Worm (Caenorhabditis elegans): ENCODE measurements around the gene M03A8.3.

Gene M03A8.3

DNA sequence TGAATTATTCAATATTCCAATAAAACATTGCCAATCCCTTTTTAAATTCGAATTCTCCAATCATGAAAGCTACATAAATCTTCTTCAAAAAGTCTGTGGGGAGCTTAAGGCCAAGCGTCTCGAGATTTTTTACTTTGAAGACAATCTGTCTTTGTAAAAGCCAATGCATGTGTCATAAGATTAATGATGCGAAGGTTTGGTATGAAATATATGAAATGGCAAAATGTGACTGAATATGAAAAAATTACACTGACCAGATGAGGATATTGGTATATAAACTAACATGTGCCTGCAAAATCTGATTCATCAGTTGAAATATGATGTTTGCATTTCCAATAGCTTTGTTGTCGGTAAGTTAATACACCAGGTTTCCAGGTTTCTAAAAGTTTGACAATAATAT is 46.1 kb downstream of the M03A8.3 start, which contains the start of gene C53B7.2:
TSS of gene C53B7.2 (plus strand) at position 301 of the 400 bp plus-strand sequence.
- TF ChIP-seq unc-62 (GFP tag; optimal IDR thresholded peaks at IDR 0.05) = no peak

DNA sequence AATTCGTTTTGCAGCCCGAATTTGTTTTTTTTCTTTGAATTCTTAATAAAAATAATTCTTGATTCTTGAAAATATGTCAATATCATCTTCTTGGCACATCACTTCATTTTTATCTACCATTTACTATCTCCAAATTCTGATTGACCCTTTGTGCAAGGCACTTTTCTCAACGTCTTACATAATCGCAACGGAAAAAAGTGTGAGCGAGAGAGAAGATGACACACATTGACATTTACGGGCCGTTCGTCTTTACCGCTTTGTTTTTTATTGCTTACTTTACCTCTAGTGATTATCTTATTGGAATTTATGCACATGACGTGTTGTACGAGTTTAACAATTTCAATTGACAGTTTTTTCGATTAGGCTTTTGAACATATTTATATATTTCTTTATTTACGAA is 48.7 kb downstream of the M03A8.3 start:
- TF ChIP-seq unc-62 (GFP tag; optimal IDR thresholded peaks at IDR 0.05) = no peak

DNA sequence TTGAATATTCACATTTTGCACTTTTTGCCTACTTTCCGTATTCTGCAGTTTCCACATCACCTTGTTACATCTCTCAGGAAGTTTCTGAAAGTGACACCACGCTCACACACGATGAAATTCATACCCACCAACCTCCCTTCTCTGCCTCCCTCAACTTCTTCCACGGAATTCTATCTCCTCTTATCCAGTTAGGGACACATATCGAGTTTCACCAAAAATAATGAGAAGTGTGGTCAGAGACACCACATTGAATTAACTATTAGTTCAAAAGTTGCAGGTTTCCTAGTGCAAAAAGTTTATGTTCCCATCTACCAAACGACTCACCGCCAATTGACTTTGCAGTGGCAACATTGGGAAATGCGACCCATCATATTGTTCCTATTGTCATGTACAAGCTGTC is 50.6 kb downstream of the M03A8.3 start:
- TF ChIP-seq unc-62 (GFP tag; optimal IDR thresholded peaks at IDR 0.05) = no peak

Measured in whole organism, dauer.